Worm (Caenorhabditis elegans): ENCODE data around the gene K08E5.6.

- TF ChIP-seq zip-2 (tag; optimal IDR thresholded peaks at IDR 0.05) (no peak), ceh-82 (tag; optimal IDR thresholded peaks at IDR 0.05) (no peak), nhr-76 (tag; optimal IDR thresholded peaks at IDR 0.05) (no peak), nhr-48 (tag; optimal IDR thresholded peaks at IDR 0.05) (no peak), hif-1 (tag; optimal IDR thresholded peaks at IDR 0.05) (no peak)
Measured at ce11 chrIII:10097981-10098380, 42.9 kb upstream of the K08E5.6 start, which contains the start of gene spop-1.
